Fruit fly (Drosophila melanogaster) ovary, adult (tissue): ENCODE measurements around the gene CG4218.

ENCODE experiments used
- CG17801 ChIP-seq: fragments of 200-800 bp; optimal IDR thresholded peaks from 2 replicates; lab custom pipeline; 2019; ENCODE audit warnings: missing biosample characterization, mild to moderate bottlenecking, missing genetic modification characterization, moderate library complexity; ENCODE audit not compliant: partially characterized antibody

Gene CG4218

DNA sequence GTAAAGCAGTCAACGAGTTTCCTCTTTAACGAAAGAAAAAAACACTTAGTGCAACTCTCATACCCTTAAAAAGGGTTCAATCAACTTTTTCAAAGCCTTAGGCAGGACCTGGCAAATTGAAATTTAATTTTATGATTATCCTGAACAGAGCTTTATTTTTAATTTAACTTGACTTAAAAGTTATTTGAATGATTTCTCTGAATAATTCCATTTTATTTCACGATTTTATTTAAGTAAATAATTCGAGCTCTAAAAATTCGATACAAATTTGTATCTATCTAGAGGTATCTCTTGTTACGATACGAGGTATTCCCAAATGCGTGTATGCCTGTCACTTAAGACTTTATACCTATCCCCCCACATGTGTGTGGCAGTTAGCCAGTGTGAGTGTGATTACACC lies 25.2 kb downstream of the CG4218 start:
- no peak for TF ChIP-seq CG17801

DNA sequence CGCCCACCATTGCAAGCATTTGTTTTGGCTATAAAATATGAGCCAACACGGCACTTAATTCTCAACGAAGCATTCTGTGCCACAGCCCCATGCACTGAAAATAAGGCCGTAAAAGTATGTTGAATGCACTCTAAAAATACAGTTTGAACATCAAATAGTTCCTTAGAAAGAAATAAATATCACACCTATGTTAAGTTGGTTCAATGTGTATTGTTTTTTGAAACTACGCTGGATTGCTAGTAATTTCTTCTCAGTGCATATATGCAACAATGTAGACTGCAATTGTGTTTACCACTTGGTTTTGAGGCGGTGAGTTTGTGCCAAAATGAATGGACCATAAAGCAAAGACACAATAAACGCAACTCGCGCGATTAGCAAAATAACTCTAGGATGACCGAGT lies 27.4 kb downstream of the CG4218 start:
- no peak for TF ChIP-seq CG17801

DNA sequence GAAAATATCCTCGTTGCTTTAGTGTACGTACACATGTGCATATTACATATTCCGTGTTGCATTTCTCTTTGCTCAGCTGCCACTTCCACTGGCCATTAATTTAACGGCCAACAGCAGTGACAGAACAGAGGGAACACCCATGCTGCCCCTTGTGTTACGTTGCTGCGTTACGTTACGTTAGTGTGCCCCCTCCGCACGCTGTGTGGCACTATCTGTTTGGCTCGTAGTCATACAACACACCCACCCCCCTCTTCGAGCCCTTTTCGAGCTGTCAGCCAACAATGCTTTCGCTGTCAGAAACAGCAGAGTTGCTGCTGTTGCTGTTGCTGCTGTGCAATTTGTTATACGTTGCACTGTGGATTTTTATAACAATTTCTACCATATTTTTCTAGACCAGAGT lies 28.4 kb downstream of the CG4218 start:
- TF ChIP-seq CG17801: no peak

DNA sequence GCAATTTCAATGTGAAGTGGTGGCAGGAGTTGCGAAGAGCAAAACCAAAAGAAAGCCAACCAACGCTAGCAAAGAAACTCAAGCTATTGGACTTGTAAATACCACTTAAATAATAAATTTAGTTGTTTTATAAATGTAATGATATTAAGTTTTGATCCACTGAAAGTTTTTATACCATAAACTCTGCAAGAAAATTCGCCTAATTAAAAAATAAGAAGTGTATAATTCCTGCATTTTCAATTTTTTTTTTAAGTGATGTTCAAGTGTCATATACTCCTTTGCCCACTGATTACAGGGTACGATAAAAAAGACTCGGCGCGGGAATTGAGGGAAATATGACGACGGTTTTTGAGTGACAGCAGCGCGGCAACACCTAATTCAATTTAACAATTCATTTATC lies 29.7 kb downstream of the CG4218 start:
- no peak for TF ChIP-seq CG17801

DNA sequence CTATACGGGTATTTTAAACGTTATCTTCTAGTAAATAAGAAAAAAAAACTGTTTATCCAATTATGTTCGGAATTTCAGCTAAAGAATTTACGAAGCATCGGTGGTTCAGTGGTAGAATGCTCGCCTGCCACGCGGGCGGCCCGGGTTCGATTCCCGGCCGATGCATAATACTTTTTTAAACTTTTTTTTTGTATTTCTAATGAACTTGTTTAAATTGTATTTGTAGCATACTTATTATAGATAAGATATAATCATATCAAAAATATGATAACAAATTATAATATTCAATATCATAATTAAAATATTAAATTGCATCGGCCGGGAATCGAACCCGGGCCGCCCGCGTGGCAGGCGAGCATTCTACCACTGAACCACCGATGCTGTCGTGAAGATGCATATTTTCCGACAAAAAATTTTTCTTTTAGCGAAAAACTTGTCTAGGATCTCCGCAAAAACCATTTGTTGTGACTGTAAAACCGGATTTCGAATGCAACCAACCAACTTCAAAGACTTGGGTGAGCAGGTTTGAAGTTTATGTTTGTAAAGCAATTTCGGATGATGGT lies 30.8 kb downstream of the CG4218 start:
- no peak for TF ChIP-seq CG17801

DNA sequence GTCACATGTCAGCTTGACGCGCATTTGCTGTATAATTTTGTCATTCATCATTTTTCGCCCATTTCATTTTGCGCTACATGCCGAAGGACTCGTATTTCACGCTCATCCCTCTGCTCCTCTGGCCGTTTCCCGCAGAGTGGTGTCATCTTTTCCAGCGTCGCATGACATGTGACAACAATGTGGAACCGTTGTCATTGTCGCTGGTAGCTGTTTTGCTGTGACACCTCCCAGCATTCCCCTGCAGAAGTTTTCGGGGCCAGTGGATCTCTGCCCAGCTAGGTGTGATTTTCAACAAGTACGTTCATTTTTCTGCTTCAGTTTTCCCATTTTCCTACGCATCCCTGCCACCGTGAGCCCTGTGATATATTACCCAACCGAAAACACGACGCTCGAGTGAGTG lies 31.6 kb downstream of the CG4218 start:
- TF ChIP-seq CG17801: no peak

DNA sequence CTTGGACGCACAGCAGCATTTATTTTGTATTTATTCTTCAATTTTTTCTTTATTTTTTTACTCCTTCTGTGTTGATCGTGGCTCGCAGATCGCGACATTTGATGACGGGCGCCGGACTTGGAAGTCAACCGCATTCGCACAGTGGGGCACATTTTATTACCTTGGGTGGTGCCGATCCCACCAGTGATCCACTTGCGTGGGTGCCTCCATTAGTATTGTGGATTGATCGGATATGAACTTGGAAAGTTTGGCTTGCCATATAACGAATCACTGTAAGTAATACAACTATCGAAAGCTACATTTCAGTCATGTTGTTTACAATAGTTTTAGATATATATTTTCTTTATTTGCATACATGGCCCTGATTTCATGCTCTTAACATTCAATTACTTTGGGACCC lies 32.5 kb downstream of the CG4218 start:
- no peak for TF ChIP-seq CG17801

DNA sequence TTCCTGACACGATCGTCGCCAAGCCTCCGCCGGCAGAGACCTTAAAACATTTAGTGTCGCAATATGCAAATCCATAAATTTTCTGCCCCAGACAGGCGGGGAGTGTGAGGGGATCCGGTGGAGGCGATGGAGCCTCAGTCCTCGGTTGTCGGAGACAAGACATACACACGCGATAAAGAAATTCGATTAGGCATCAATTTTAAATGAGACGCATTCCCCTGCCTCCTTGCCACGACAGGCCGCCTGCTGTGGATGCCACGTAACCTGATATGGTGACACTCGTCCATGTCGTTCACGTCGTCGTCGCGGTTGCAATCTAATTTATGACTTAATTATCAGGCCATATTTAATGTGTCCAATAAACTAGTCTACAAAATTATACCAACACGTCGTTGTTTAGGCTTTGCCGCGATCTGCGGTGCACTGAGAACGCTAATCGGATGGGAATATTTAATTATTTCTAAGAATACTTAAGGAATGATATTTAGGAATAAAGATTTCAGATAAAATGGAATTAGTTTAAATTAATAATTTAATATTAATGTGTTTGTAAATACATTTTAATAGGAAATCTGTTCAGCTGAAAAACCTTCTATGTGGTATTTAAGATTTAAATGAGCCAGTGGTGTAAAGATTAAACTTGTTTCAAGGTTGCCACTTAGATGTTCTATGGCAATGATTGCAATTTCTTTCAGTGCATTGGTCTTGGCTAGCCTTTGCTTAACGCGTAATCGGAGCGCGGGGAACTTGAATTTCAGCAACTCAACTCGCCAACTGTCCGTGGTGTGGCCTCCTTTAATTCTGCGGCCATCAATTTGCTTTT lies 33.5 kb downstream of the CG4218 start:
- peak; percentile 7 for TF ChIP-seq CG17801

DNA sequence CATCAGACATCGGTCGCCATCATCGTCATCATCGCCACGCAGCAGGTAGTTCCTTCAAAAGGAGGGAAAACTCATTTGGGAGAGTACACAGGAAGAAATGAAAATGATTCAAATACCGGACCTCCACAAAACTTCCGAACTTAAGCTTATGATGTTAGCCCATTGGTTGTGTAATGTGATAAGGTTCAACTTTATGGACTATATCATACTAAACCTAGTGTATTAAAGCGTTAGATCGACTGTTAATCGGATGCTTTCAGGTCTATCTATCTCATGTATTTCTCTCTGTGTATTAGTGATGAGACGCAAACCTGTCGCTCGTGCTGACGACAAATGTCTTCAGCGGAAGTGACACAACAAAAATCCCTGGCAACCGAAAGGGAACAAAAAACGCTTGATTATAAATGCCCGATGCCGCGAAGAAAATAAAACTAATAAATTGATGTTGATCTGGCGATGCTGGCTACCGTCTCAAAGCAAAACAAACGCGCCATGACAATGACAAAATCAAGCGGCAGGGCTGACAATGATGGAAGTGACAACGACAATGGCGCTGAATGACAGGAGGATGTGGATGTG lies 36.0 kb downstream of the CG4218 start:
- no peak for TF ChIP-seq CG17801

DNA sequence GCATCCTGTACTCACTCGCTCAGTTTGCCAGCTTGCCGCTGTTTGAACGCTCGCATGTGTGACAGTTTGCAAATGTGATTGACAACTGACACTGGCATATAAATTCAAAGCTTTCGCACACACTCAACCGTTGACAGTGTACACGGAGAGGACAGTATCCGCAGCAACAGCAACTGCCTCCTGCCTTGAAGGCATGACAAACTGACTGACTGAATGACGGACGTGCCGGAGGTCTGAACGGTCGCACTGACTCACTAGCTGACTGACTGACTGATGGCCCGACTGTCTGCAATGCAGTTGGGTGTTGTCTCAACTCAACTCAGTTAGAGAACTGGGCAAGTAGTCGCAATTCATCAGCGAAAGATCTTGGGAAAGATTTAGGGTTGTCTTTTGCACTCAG lies 37.0 kb downstream of the CG4218 start:
- TF ChIP-seq CG17801: no peak

DNA sequence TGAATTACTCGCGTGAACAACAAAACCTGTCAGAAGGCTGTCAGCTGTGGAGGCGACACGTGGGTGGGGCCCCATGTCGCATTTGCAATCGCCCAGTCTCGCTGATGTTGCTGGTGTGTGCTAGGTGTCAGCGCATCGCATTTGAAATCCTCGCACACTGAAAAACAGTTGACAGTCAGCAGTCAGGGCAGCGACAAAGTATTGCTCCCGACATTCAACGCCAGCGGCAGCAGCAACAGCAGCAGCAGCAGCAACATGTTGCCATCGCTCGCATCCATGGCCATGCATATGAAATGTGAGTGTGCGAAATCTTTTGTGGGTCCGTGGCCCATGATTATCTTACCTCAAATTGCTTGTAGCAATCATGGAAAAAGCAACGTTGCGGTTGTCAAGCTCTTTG lies 37.7 kb downstream of the CG4218 start:
- no peak for TF ChIP-seq CG17801

DNA sequence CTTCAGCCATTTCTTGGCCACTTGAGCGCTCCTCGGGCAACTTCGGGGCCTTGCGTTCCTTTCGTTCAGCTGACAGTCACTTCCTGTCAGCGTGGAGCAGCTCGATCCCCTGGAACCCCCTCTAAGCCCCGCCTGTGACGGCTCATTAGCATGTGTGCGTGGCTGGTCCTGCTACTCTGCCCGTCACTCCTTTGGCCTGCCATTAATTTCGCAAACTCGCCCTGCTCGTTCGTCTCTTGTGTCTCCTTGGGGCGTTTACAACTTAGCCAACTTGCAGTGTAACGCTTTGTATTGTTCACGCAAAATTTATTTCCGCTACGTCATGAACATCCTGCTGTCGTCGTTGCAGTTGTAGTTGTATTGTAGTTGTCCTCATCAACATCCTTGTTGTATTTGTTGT lies 38.4 kb downstream of the CG4218 start:
- TF ChIP-seq CG17801: no peak

DNA sequence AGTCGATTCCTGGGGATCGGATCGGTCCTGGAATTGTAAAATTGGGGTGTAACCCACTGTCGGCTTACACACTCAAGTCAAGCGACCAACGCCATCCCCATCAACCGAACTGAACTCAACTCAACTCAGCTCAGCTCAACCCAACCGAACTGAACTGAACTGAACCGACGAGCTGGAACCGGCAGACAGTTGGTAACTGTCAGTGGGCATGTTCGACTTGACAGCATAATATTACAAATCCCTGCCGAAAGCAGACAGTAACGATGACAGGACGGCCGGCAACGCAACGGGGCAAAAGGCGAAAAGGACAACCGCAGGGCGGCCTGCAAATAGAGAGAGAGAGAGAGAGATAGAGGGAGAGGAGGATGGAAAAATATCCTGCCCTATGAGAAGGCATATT lies 40.2 kb downstream of the CG4218 start:
- no peak for TF ChIP-seq CG17801

DNA sequence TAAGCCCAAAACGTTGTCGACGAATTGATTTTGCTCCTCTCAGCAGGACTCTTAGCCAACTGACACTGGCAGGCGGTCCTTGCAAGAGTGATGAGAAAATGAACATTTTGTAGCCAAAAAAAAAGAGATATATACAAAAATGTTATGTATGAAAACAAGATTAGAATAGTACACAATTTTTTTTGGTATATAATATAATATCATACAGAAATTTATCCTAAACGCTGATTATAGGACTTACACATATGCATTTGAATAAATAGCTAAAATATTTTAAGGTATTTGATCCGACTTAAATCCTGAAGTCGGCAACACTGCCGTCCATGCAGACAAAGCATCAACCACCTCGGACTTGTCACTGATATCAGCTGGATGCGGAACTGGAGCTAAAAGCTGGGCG lies 40.9 kb downstream of the CG4218 start:
- TF ChIP-seq CG17801: no peak

DNA sequence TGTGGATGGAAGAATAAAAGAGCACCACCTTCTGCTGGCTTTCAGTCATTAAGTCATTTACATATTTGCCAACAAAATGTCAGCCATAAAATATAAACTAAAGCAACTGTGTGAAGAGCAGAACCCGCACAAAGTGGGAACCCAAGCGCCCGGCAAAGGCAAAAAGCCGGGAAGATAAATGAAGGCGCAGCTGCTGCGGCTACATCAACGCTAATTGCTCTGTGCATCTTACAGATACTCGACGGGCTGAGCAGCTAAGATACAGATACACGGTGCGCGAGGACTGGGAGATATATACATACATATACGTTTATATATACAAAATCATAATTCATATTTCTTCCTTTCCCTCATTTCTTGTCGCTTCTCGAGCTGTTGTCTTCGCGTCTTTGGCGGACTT lies 42.2 kb downstream of the CG4218 start:
- TF ChIP-seq CG17801: no peak

DNA sequence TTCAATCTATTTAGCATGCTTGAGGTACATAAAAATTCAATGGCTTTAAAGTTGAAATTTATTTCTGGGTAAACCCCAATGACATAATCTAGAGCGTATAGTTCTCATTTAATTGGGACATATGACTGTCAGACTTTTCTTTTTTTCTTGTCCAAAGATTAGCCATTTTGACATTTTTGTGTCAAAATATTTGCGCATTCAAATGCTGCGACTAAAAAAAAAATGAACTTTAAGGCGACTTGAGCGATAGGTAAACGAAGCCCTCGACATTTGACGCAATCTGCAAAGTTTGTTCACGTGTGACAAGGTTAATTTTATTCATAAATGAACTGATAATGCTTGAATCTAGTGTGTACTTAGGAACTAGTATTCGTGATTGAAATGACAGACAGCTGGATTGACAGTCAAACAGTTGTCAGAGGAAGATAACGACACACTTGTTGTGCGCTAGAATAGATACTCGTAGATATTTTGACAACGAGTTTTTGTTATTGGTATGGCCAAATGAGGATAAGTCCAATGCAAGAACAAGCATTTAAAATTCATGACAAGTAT lies 42.8 kb downstream of the CG4218 start:
- TF ChIP-seq CG17801: no peak

DNA sequence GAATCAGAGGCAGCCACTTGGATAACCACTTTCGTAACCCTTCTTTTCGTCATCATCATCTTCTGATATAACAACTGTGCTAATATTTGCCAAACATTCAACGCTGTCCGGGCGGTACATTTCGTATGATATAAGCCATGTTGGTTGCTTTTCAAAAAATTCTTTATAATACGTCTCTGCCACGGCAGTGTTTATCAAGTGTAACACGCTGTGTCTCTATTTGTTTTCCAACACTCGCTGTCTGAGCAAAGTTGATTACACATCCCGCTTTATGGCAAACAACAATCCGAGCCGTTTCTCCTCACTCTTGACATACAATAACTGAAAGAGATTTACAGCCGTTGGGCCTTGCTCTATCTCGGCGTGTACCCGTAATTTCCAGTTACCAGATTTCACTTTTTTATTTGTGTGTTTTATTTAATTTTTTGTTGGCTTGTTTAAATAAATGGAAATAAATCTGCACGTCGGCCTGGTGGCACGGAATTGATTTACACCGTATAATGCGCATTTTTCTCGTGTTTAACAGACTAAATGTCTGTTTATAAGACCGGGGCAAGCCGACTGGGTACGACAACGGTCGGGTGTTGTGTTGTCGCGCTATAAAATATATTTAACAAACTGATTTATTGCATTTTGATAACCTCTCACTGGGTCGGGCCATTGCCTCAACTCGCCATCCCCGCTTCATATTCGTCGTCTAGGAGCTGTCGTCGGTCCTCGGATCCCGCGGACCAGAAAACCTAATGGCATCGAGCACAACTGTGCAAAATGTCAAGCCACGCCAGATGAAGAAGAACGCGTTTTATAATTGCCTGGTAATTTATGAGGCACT lies 43.7 kb downstream of the CG4218 start:
- no peak for TF ChIP-seq CG17801
